In genomic region chrX:9061299-9061698, dm6 we compare ENCODE assay signal across 2 fruit fly cellular contexts.
TF ChIP-seq lines count a peak whose summit lies in the region.

No protein-coding gene starts in this region.

TF ChIP-seq in whole organism, adult, 20 proteins besides CTCF, POLR2A, EP300 and RAD21 (continued from another document):
- peak; percentile 49 for TF ChIP-seq cic (GFP tag; optimal IDR thresholded peaks at IDR 0.05; lab: Kevin White, UChicago)
- peak; percentile 47 for TF ChIP-seq CG5204 (GFP tag; optimal IDR thresholded peaks at IDR 0.05; lab: Kevin White, UChicago)

TF ChIP-seq in whole organism, prepupa, 60 proteins besides CTCF, POLR2A, EP300 and RAD21 (continued from another document):
- TF ChIP-seq dac (GFP tag; optimal IDR thresholded peaks at IDR 0.05; lab: Kevin White, UChicago) (peak; percentile 29), Eip75B (GFP tag; optimal IDR thresholded peaks at IDR 0.05; lab: Kevin White, UChicago) (peak; percentile 39), achi (GFP tag; optimal IDR thresholded peaks at IDR 0.05; lab: Kevin White, UChicago) (peak; percentile 31), Hr39 (GFP tag; optimal IDR thresholded peaks at IDR 0.05; lab: Kevin White, UChicago) (peak; percentile 16), Ets96B (tag; optimal IDR thresholded peaks at IDR 0.05; lab: Kevin White, UChicago) (peak; percentile 13), CG34406 (GFP tag; optimal IDR thresholded peaks at IDR 0.05; lab: Kevin White, UChicago) (peak; percentile 13), Smox (GFP tag; optimal IDR thresholded peaks at IDR 0.05; lab: Kevin White, UChicago) (peak; percentile 17), salr (GFP tag; optimal IDR thresholded peaks at IDR 0.05; lab: Kevin White, UChicago) (peak in 1 of 2 experiments; percentile 40), CG15336 (GFP tag; IDR thresholded peaks at IDR 0.05; lab: Robert Waterston, UW) (peak; percentile 50; the same call in 1 of the 2 replicates), fd59A (GFP tag; optimal IDR thresholded peaks at IDR 0.05; lab: Kevin White, UChicago) (no peak), CG4318 (GFP tag; optimal IDR thresholded peaks at IDR 0.05; lab: Kevin White, UChicago) (peak; percentile 52), Met (GFP tag; optimal IDR thresholded peaks at IDR 0.05; lab: Kevin White, UChicago) (peak; percentile 34), CG31627 (GFP tag; optimal IDR thresholded peaks at IDR 0.05; lab: Kevin White, UChicago) (peak; percentile 14), Hr38 (GFP tag; optimal IDR thresholded peaks at IDR 0.05; lab: Kevin White, UChicago) (no peak), pdm3 (GFP tag; optimal IDR thresholded peaks at IDR 0.05; lab: Kevin White, UChicago) (peak; percentile 42), ss (GFP tag; optimal IDR thresholded peaks at IDR 0.05; lab: Kevin White, UChicago) (peak in 1 of 2 experiments; percentile 34), Eip78C (GFP tag; lab: Kevin White, UChicago) (peak; percentile 85), topi (GFP tag; optimal IDR thresholded peaks at IDR 0.05; lab: Kevin White, UChicago) (peak; percentile 28), Eip93F (GFP tag; optimal IDR thresholded peaks at IDR 0.05; lab: Kevin White, UChicago) (no peak), lz (GFP tag; optimal IDR thresholded peaks at IDR 0.05; lab: Kevin White, UChicago) (no peak), cyc (GFP tag; optimal IDR thresholded peaks at IDR 0.05; lab: Kevin White, UChicago) (no peak), vri (GFP tag; optimal IDR thresholded peaks at IDR 0.05; lab: Kevin White, UChicago) (no peak), Sox14 (GFP tag; optimal IDR thresholded peaks at IDR 0.05; lab: Kevin White, UChicago) (no peak), CG11294 (GFP tag; IDR thresholded peaks at IDR 0.05; lab: Robert Waterston, UW) (no peak), Sox15 (GFP tag; optimal IDR thresholded peaks at IDR 0.05; lab: Kevin White, UChicago) (no peak), CG8319 (GFP tag; optimal IDR thresholded peaks at IDR 0.05; lab: Kevin White, UChicago) (peak; percentile 26), CG11762 (GFP tag; optimal IDR thresholded peaks at IDR 0.05; lab: Kevin White, UChicago; ENCODE audit: insufficient read depth) (peak; percentile 37), CG11902 (GFP tag; optimal IDR thresholded peaks at IDR 0.05; lab: Kevin White, UChicago) (no peak), Blimp-1 (GFP tag; optimal IDR thresholded peaks at IDR 0.05; lab: Kevin White, UChicago) (no peak), CG8119 (GFP tag; IDR thresholded peaks at IDR 0.05; lab: Robert Waterston, UW) (peak; percentile 62), Sox102F (GFP tag; optimal IDR thresholded peaks at IDR 0.05; lab: Kevin White, UChicago) (peak; percentile 23), Gug (GFP tag; IDR thresholded peaks at IDR 0.05; lab: Robert Waterston, UW) (peak; percentile 25; the same call in 1 of the 2 replicates), Ets21C (GFP tag; optimal IDR thresholded peaks at IDR 0.05; lab: Kevin White, UChicago) (no peak), CG10669 (GFP tag; optimal IDR thresholded peaks at IDR 0.05; lab: Kevin White, UChicago) (peak; percentile 37), CG16779 (tag; optimal IDR thresholded peaks at IDR 0.05; lab: Kevin White, UChicago) (peak; percentile 30), CG9139 (GFP tag; optimal IDR thresholded peaks at IDR 0.05; lab: Kevin White, UChicago) (no peak), CG6808 (GFP tag; optimal IDR thresholded peaks at IDR 0.05; lab: Kevin White, UChicago) (peak; percentile 46), Hr4 (GFP tag; optimal IDR thresholded peaks at IDR 0.05; lab: Kevin White, UChicago) (peak; percentile 71)
TF ChIP-seq in whole organism, prepupa: peak in this region for 41.
